Worm (Caenorhabditis elegans) whole organism, L3 larva: ENCODE data around the gene nhr-283.
"Not testable (repeated sequence)": the region's sequence is repeated elsewhere in the genome, so short reads cannot be mapped to it uniquely, and the experiment has no call there.

ENCODE experiments used
- R02D3.7 ChIP-seq: fragments of 150-350 bp; optimal IDR thresholded peaks from 2 replicates; lab custom pipeline; 2014; ENCODE audit warnings: missing biosample characterization, missing genetic modification characterization
- ZK546.5 ChIP-seq: sonication (generic microtip); optimal IDR thresholded peaks from 2 replicates; lab custom pipeline; 2017; ENCODE audit warnings: missing biosample characterization, missing genetic modification characterization
- aly-2 ChIP-seq: fragments of 150-350 bp; optimal IDR thresholded peaks from 2 replicates; lab custom pipeline; 2014; ENCODE audit warnings: missing biosample characterization, missing genetic modification characterization
- ama-1 ChIP-seq: fragments of 150-350 bp; optimal IDR thresholded peaks from 2 replicates; lab custom pipeline; 2018
- ceh-16 ChIP-seq: sonication (generic microtip); optimal IDR thresholded peaks from 2 replicates; lab custom pipeline; 2017; ENCODE audit warnings: missing biosample characterization, missing genetic modification characterization
- ceh-82 ChIP-seq: fragments of 150-350 bp; optimal IDR thresholded peaks from 2 replicates; lab custom pipeline; 2014; ENCODE audit warnings: missing biosample characterization, missing genetic modification characterization
- ceh-9 ChIP-seq: sonication (generic microtip); optimal IDR thresholded peaks from 2 replicates; lab custom pipeline; 2018; ENCODE audit warnings: missing biosample characterization, missing genetic modification characterization
- daf-12 ChIP-seq: fragments of 150-350 bp; optimal IDR thresholded peaks from 2 replicates; lab custom pipeline; 2014; ENCODE audit warnings: missing biosample characterization, missing genetic modification reagents, missing genetic modification characterization
- egl-27 ChIP-seq: sonication (generic microtip); optimal IDR thresholded peaks from 4 replicates; lab custom pipeline; 2017; ENCODE audit warnings: missing biosample characterization, missing genetic modification reagents, missing genetic modification characterization
- egl-5 ChIP-seq: fragments of 150-350 bp; optimal IDR thresholded peaks from 2 replicates; lab custom pipeline; 2017; ENCODE audit warnings: missing biosample characterization, missing genetic modification reagents, missing genetic modification characterization, inconsistent platforms
- elt-1 ChIP-seq: fragments of 150-350 bp; optimal IDR thresholded peaks from 2 replicates; lab custom pipeline; 2014; ENCODE audit warnings: missing biosample characterization, missing genetic modification characterization
- elt-2 ChIP-seq: sonication (generic microtip); optimal IDR thresholded peaks from 2 replicates; lab custom pipeline; 2016; ENCODE audit warnings: missing genetic modification reagents, mild to moderate bottlenecking, missing genetic modification characterization, missing compliant biosample characterization
- elt-3 ChIP-seq, 3 experiments: fragments of 150-350 bp in 1 of 3; sonication (generic microtip) in 2 of 3; optimal IDR thresholded peaks; 2 replicates in 2 of 3; 4 replicates in 1 of 3; lab custom pipeline; 2014 to 2017; ENCODE audit warnings: missing biosample characterization in 3 of 3, missing genetic modification characterization in 3 of 3
- fkh-10 ChIP-seq: sonication (generic microtip); optimal IDR thresholded peaks from 2 replicates; lab custom pipeline; 2017; ENCODE audit warnings: missing biosample characterization, missing genetic modification reagents, missing genetic modification characterization
- fkh-2 ChIP-seq: fragments of 150-350 bp; optimal IDR thresholded peaks from 2 replicates; lab custom pipeline; 2014; ENCODE audit warnings: missing biosample characterization, missing genetic modification reagents, missing genetic modification characterization
- hmg-11 ChIP-seq: sonication (generic microtip); optimal IDR thresholded peaks from 2 replicates; lab custom pipeline; 2016; ENCODE audit warnings: missing genetic modification characterization, missing compliant biosample characterization
- jun-1 ChIP-seq: fragments of 150-350 bp; optimal IDR thresholded peaks from 2 replicates; lab custom pipeline; 2014; ENCODE audit warnings: missing biosample characterization, missing genetic modification reagents, missing genetic modification characterization
- lin-15B ChIP-seq: fragments of 150-350 bp; optimal IDR thresholded peaks from 2 replicates; lab custom pipeline; 2014; ENCODE audit warnings: missing biosample characterization, missing genetic modification characterization
- lin-39 ChIP-seq: fragments of 150-350 bp; optimal IDR thresholded peaks from 2 replicates; lab custom pipeline; 2018; ENCODE audit warnings: missing biosample characterization, missing genetic modification reagents, missing genetic modification characterization
- lsy-12 ChIP-seq: sonication (generic microtip); optimal IDR thresholded peaks from 2 replicates; lab custom pipeline; 2016; ENCODE audit warnings: mild to moderate bottlenecking, missing genetic modification characterization, missing compliant biosample characterization
- mml-1 ChIP-seq: fragments of 150-350 bp; sonication (generic microtip); optimal IDR thresholded peaks from 3 replicates; lab custom pipeline; 2014; ENCODE audit warnings: missing biosample characterization, missing genetic modification characterization
- nhr-12 ChIP-seq: fragments of 150-350 bp; optimal IDR thresholded peaks from 2 replicates; lab custom pipeline; 2014; ENCODE audit warnings: missing biosample characterization, missing genetic modification characterization
- nhr-23 ChIP-seq: fragments of 150-350 bp; optimal IDR thresholded peaks from 2 replicates; lab custom pipeline; 2014; ENCODE audit warnings: missing biosample characterization, missing genetic modification reagents, missing genetic modification characterization
- nhr-237 ChIP-seq: fragments of 150-350 bp; optimal IDR thresholded peaks from 2 replicates; lab custom pipeline; 2014; ENCODE audit warnings: missing biosample characterization, missing genetic modification characterization
- nhr-25 ChIP-seq: sonication (generic microtip); optimal IDR thresholded peaks from 2 replicates; lab custom pipeline; 2017; ENCODE audit warnings: missing biosample characterization, missing genetic modification characterization
- nhr-28 ChIP-seq: fragments of 150-350 bp; optimal IDR thresholded peaks from 2 replicates; lab custom pipeline; 2014; ENCODE audit warnings: missing biosample characterization, missing genetic modification characterization
- nhr-43 ChIP-seq: sonication (generic microtip); optimal IDR thresholded peaks from 2 replicates; lab custom pipeline; 2016; ENCODE audit warnings: mild to moderate bottlenecking, missing genetic modification characterization, missing compliant biosample characterization; ENCODE audit not compliant: poor library complexity, severe bottlenecking
- nhr-67 ChIP-seq: fragments of 150-350 bp; optimal IDR thresholded peaks from 2 replicates; lab custom pipeline; 2014; ENCODE audit warnings: missing biosample characterization, missing genetic modification characterization
- nhr-76 ChIP-seq: fragments of 150-350 bp; sonication (generic microtip); optimal IDR thresholded peaks from 5 replicates; lab custom pipeline; 2014; ENCODE audit warnings: missing biosample characterization, missing genetic modification characterization
- nhr-77 ChIP-seq: fragments of 150-350 bp; optimal IDR thresholded peaks from 2 replicates; lab custom pipeline; 2014; ENCODE audit warnings: missing biosample characterization, missing genetic modification characterization
- pha-4 ChIP-seq: fragments of 150-350 bp; optimal IDR thresholded peaks from 2 replicates; lab custom pipeline; 2014; ENCODE audit warnings: missing biosample characterization, missing genetic modification reagents, missing genetic modification characterization
- pqm-1 ChIP-seq: fragments of 150-350 bp; optimal IDR thresholded peaks from 2 replicates; lab custom pipeline; 2017; ENCODE audit warnings: missing biosample characterization, missing genetic modification characterization, inconsistent platforms
- sea-2 ChIP-seq: fragments of 150-350 bp; sonication (generic microtip); optimal IDR thresholded peaks from 4 replicates; lab custom pipeline; 2014; ENCODE audit warnings: missing biosample characterization, missing genetic modification reagents, missing genetic modification characterization
- snpc-4 ChIP-seq: fragments of 150-350 bp; optimal IDR thresholded peaks from 2 replicates; lab custom pipeline; 2014; ENCODE audit warnings: missing biosample characterization, missing genetic modification characterization
- tbx-2 ChIP-seq: sonication (generic microtip); optimal IDR thresholded peaks from 2 replicates; lab custom pipeline; 2016; ENCODE audit warnings: mild to moderate bottlenecking, missing genetic modification characterization, missing compliant biosample characterization
- unc-39 ChIP-seq: sonication (generic microtip); optimal IDR thresholded peaks from 4 replicates; lab custom pipeline; 2017; ENCODE audit warnings: missing biosample characterization, missing genetic modification characterization
- unc-62 ChIP-seq: fragments of 150-350 bp; sonication (generic microtip); optimal IDR thresholded peaks from 4 replicates; lab custom pipeline; 2014; ENCODE audit warnings: missing biosample characterization, missing genetic modification reagents, missing genetic modification characterization
- zag-1 ChIP-seq: fragments of 150-350 bp; optimal IDR thresholded peaks from 2 replicates; lab custom pipeline; 2014; ENCODE audit warnings: missing biosample characterization, missing genetic modification characterization
- ztf-11 ChIP-seq: fragments of 150-350 bp; optimal IDR thresholded peaks from 2 replicates; lab custom pipeline; 2014; ENCODE audit warnings: missing biosample characterization, missing genetic modification characterization

Gene nhr-283

ce11 chrV:15803079-15803478, 26.5 kb upstream of the nhr-283 start, which contains the start of gene srd-27:
Gene srd-27 (plus strand): TSS chrV:15803379.
- TF ChIP-seq ama-1 (lab: Kevin White, UChicago); egl-27 (tag; lab: Kevin White, UChicago); ceh-9 (tag; lab: Kevin White, UChicago): not testable (repeated sequence)

ce11 chrV:15802623-15803022, 26.1 kb upstream of the nhr-283 start, which contains the start of gene T26E4.9:
Gene T26E4.9 (minus strand): TSS chrV:15802723.
- TF ChIP-seq ZK546.5 (tag; lab: Kevin White, UChicago); fkh-2; tbx-2 (tag; lab: Kevin White, UChicago): not testable (repeated sequence)

ce11 chrV:15798108-15798507, 21.6 kb upstream of the nhr-283 start, which contains the start of gene T26E4.10:
Gene T26E4.10 (minus strand): TSS chrV:15798208.
- TF ChIP-seq lin-15B (tag; lab: Kevin White, UChicago) = no peak
- TF ChIP-seq aly-2 (tag; lab: Kevin White, UChicago) = no peak
- TF ChIP-seq lsy-12 = no peak
- no peak for TF ChIP-seq snpc-4
- TF ChIP-seq ceh-16 (tag; lab: Kevin White, UChicago) = no peak
- no peak for TF ChIP-seq R02D3.7 (tag; lab: Kevin White, UChicago)
- TF ChIP-seq daf-12 (tag; lab: Kevin White, UChicago) = no peak
- no peak for TF ChIP-seq nhr-237 (tag; lab: Kevin White, UChicago)
- TF ChIP-seq ceh-9 (tag; lab: Kevin White, UChicago) = no peak
- no peak for TF ChIP-seq ceh-82 (tag; lab: Kevin White, UChicago)
- no peak for TF ChIP-seq unc-62 (GFP tag; lab: Kevin White, UChicago)
- no peak for TF ChIP-seq jun-1 (tag; lab: Kevin White, UChicago)

- TF ChIP-seq pha-4 (tag; lab: Kevin White, UChicago) (no peak), R02D3.7 (tag; lab: Kevin White, UChicago) (no peak), egl-27 (tag; lab: Kevin White, UChicago) (no peak), ceh-9 (tag; lab: Kevin White, UChicago) (no peak), zag-1 (tag; lab: Kevin White, UChicago) (no peak), nhr-23 (no peak), ama-1 (lab: Kevin White, UChicago) (no peak), unc-39 (no peak), sea-2 (GFP tag; lab: Kevin White, UChicago) (no peak), mml-1 (tag; lab: Kevin White, UChicago) (no peak), pqm-1 (tag; lab: Kevin White, UChicago) (no peak), nhr-76 (tag; lab: Kevin White, UChicago) (no peak), ztf-11 (tag; lab: Kevin White, UChicago) (no peak), lin-15B (tag; lab: Kevin White, UChicago) (no peak)
These were observed 19.5 kb upstream of the nhr-283 start, which contains the start of gene nhr-223 for ce11 chrV:15796087-15796486. Gene nhr-223 (plus strand): TSS chrV:15796387.

ce11 chrV:15793270-15793669, 16.7 kb upstream of the nhr-283 start, which contains the start of gene T26E4.7:
Gene T26E4.7 (plus strand): TSS chrV:15793570.
- no peak for TF ChIP-seq ztf-11 (tag; lab: Kevin White, UChicago)
- TF ChIP-seq lin-39 = no peak
- TF ChIP-seq fkh-10 (GFP tag; lab: Kevin White, UChicago) = no peak
- TF ChIP-seq lin-15B (tag; lab: Kevin White, UChicago) = no peak
- no peak for TF ChIP-seq nhr-43
- TF ChIP-seq pha-4 (tag; lab: Kevin White, UChicago) = no peak
- no peak for TF ChIP-seq mml-1 (tag; lab: Kevin White, UChicago)
- TF ChIP-seq elt-1 = no peak
- TF ChIP-seq unc-39 = no peak
- TF ChIP-seq pqm-1 (tag; lab: Kevin White, UChicago) = no peak

ce11 chrV:15792409-15792808, 15.9 kb upstream of the nhr-283 start, which contains the start of gene T26E4.4:
Gene T26E4.4 (minus strand): TSS chrV:15792509.
- TF ChIP-seq unc-39 (no peak), hmg-11 (no peak), elt-2 (tag; lab: Kevin White, UChicago) (no peak), nhr-77 (tag; lab: Kevin White, UChicago) (no peak), egl-5 (no peak), daf-12 (tag; lab: Kevin White, UChicago) (no peak), zag-1 (tag; lab: Kevin White, UChicago) (no peak), ZK546.5 (tag; lab: Kevin White, UChicago) (no peak), nhr-25 (tag; lab: Kevin White, UChicago) (no peak), unc-62 (GFP tag; lab: Kevin White, UChicago) (no peak), lsy-12 (no peak), nhr-28 (tag; lab: Kevin White, UChicago) (no peak), nhr-76 (tag; lab: Kevin White, UChicago) (no peak), nhr-67 (tag; lab: Kevin White, UChicago) (no peak), nhr-12 (tag; lab: Kevin White, UChicago) (no peak), elt-3 (tag; optimal IDR thresholded peaks at IDR 0.05; lab: Kevin White, UChicago) (no peak), elt-1 (no peak), nhr-43 (no peak)
